Fruit fly (Drosophila melanogaster) whole organism, wandering third instar larva: ENCODE measurements around the gene PGRP-SB1.

Source experiments
- Abd-B ChIP-seq: fragments of >200 bp; optimal IDR thresholded peaks from 2 replicates; lab custom pipeline; 2017; ENCODE audit warnings: missing biosample characterization, missing genetic modification characterization
- CG32264 ChIP-seq: fragments of 200-800 bp; sonication (Bioruptor generic); optimal IDR thresholded peaks from 2 replicates; lab custom pipeline; 2016; ENCODE audit warnings: missing biosample characterization, missing genetic modification characterization
- CG9705 ChIP-seq: fragments of 200-800 bp; sonication (Bioruptor generic); optimal IDR thresholded peaks from 2 replicates; lab custom pipeline; 2018; ENCODE audit warnings: missing biosample characterization, mild to moderate bottlenecking, missing genetic modification characterization
- CrebA ChIP-seq: fragments of 200-800 bp; sonication (Bioruptor generic); optimal IDR thresholded peaks from 2 replicates; lab custom pipeline; 2016; ENCODE audit warnings: missing biosample characterization, mild to moderate bottlenecking, missing genetic modification characterization, borderline replicate concordance
- Dfd ChIP-seq: fragments of >200 bp; optimal IDR thresholded peaks from 2 replicates; lab custom pipeline; 2017; ENCODE audit warnings: missing biosample characterization, missing genetic modification characterization
- Dif ChIP-seq: fragments of 200-275, 200-300 bp; sonication (Bioruptor generic); optimal IDR thresholded peaks from 2 replicates; lab custom pipeline; 2018; ENCODE audit warnings: missing biosample characterization, missing genetic modification characterization; ENCODE audit not compliant: partially characterized antibody
- GATAd ChIP-seq: sonication (Bioruptor generic); optimal IDR thresholded peaks from 2 replicates; lab custom pipeline; 2016; ENCODE audit warnings: missing biosample characterization, missing genetic modification characterization
- HLH106 ChIP-seq: fragments of 200-800 bp; optimal IDR thresholded peaks from 3 replicates; lab custom pipeline; 2019; ENCODE audit warnings: missing biosample characterization, mild to moderate bottlenecking, missing genetic modification characterization, moderate library complexity
- Hnf4 ChIP-seq: fragments of 200-800 bp; sonication (Bioruptor generic); optimal IDR thresholded peaks from 2 replicates; lab custom pipeline; 2016; ENCODE audit warnings: missing biosample characterization, mild to moderate bottlenecking, missing genetic modification characterization
- Hr78 ChIP-seq: fragments of >200 bp; optimal IDR thresholded peaks from 2 replicates; lab custom pipeline; 2017; ENCODE audit warnings: missing biosample characterization, missing genetic modification characterization
- Hr83 ChIP-seq: fragments of 200-300 bp; sonication (Bioruptor generic); optimal IDR thresholded peaks from 2 replicates; lab custom pipeline; 2016; ENCODE audit warnings: missing biosample characterization, mild to moderate bottlenecking, missing genetic modification characterization, moderate library complexity; ENCODE audit not compliant: poor library complexity, severe bottlenecking
- Jra ChIP-seq: sonication (Bioruptor generic); optimal IDR thresholded peaks from 2 replicates; lab custom pipeline; 2016; ENCODE audit warnings: missing biosample characterization, missing genetic modification characterization
- Mio ChIP-seq: sonication (Bioruptor generic); optimal IDR thresholded peaks from 2 replicates; lab custom pipeline; 2016; ENCODE audit warnings: missing biosample characterization, missing genetic modification characterization
- Myc ChIP-seq: fragments of >200 bp; optimal IDR thresholded peaks from 2 replicates; lab custom pipeline; 2017
- N ChIP-seq: fragments of >200 bp; optimal IDR thresholded peaks from 2 replicates; lab custom pipeline; 2018; ENCODE audit warnings: missing biosample characterization, missing external identifiers, missing genetic modification characterization
- OdsH ChIP-seq: fragments of 200-800 bp; sonication (Bioruptor generic); optimal IDR thresholded peaks from 2 replicates; lab custom pipeline; 2016; ENCODE audit warnings: missing biosample characterization, mild to moderate bottlenecking, missing genetic modification characterization
- Rel ChIP-seq, 2 experiments: fragments of 200-800 bp; sonication (Bioruptor generic) in 1 of 2; optimal IDR thresholded peaks; 2 replicates in 1 of 2; 3 replicates in 1 of 2; lab custom pipeline; 2016 to 2019; ENCODE audit warnings: mild to moderate bottlenecking in 2 of 2, missing biosample characterization in 2 of 2, missing genetic modification characterization in 2 of 2, moderate library complexity in 1 of 2
- Sp1 ChIP-seq: fragments of 200-800 bp; sonication (Bioruptor generic); optimal IDR thresholded peaks from 3 replicates; lab custom pipeline; 2019; ENCODE audit warnings: missing biosample characterization, mild to moderate bottlenecking, missing genetic modification characterization, moderate library complexity
- Vsx2 ChIP-seq: fragments of 200-300, 225-300 bp; sonication (Bioruptor generic); optimal IDR thresholded peaks from 2 replicates; lab custom pipeline; 2018; ENCODE audit warnings: missing biosample characterization, missing genetic modification characterization; ENCODE audit not compliant: partially characterized antibody
- br ChIP-seq: fragments of 200-800 bp; sonication (Bioruptor generic); optimal IDR thresholded peaks from 2 replicates; lab custom pipeline; 2016; ENCODE audit warnings: missing biosample characterization, missing genetic modification characterization
- brk ChIP-seq: fragments of 200-800 bp; sonication (Bioruptor generic); optimal IDR thresholded peaks from 2 replicates; lab custom pipeline; 2016; ENCODE audit warnings: missing biosample characterization, mild to moderate bottlenecking, missing genetic modification characterization
- dl ChIP-seq, 2 experiments: fragments of 175-275, 200-275 bp in 1 of 2; fragments of 200-275 bp in 1 of 2; sonication (Bioruptor generic); optimal IDR thresholded peaks; lab custom pipeline; 2018; ENCODE audit warnings: mild to moderate bottlenecking in 2 of 2, missing biosample characterization in 2 of 2, missing genetic modification characterization in 2 of 2, moderate library complexity in 2 of 2; ENCODE audit not compliant: partially characterized antibody in 2 of 2, insufficient read depth in 1 of 2
- dmrt93B ChIP-seq: fragments of 200-800 bp; sonication (Bioruptor generic); optimal IDR thresholded peaks from 2 replicates; lab custom pipeline; 2018; ENCODE audit warnings: missing biosample characterization, mild to moderate bottlenecking, missing genetic modification characterization
- dsf ChIP-seq: sonication (Bioruptor generic); optimal IDR thresholded peaks from 2 replicates; lab custom pipeline; 2016; ENCODE audit warnings: missing biosample characterization, missing genetic modification characterization, borderline replicate concordance
- ey ChIP-seq: fragments of 200-800 bp; sonication (Bioruptor generic); optimal IDR thresholded peaks from 2 replicates; lab custom pipeline; 2016; ENCODE audit warnings: missing biosample characterization, missing genetic modification characterization
- foxo ChIP-seq, 2 experiments: fragments of 200-800 bp; sonication (Bioruptor generic); optimal IDR thresholded peaks; 2 replicates in 1 of 2; 3 replicates in 1 of 2; lab custom pipeline; 2016 to 2017; ENCODE audit warnings: missing biosample characterization in 2 of 2, missing genetic modification characterization in 2 of 2
- fru ChIP-seq: fragments of 200-800 bp; sonication (Bioruptor generic); optimal IDR thresholded peaks from 3 replicates; lab custom pipeline; 2016; ENCODE audit warnings: missing biosample characterization, mild to moderate bottlenecking, missing genetic modification characterization
- h ChIP-seq: fragments of 200-800 bp; sonication (Bioruptor generic); optimal IDR thresholded peaks from 3 replicates; lab custom pipeline; 2016; ENCODE audit warnings: missing biosample characterization, mild to moderate bottlenecking, missing genetic modification characterization
- jim ChIP-seq: fragments of 175-275, 200-325 bp; sonication (Bioruptor generic); optimal IDR thresholded peaks from 2 replicates; lab custom pipeline; 2016; ENCODE audit warnings: missing biosample characterization, mild to moderate bottlenecking, missing genetic modification characterization
- lola ChIP-seq: fragments of >200 bp; optimal IDR thresholded peaks from 2 replicates; lab custom pipeline; 2017; ENCODE audit warnings: missing biosample characterization, missing genetic modification characterization
- pan ChIP-seq: fragments of >200 bp; optimal IDR thresholded peaks from 2 replicates; lab custom pipeline; 2017
- psq ChIP-seq: fragments of 200-800 bp; sonication (Bioruptor generic); optimal IDR thresholded peaks from 3 replicates; lab custom pipeline; 2017; ENCODE audit warnings: missing biosample characterization, mild to moderate bottlenecking, missing genetic modification characterization, moderate library complexity
- rgr ChIP-seq: fragments of 200-800 bp; sonication (Bioruptor generic); optimal IDR thresholded peaks from 3 replicates; lab custom pipeline; 2016; ENCODE audit warnings: missing biosample characterization, mild to moderate bottlenecking, missing genetic modification characterization
- sage ChIP-seq: fragments of 200-800 bp; sonication (Bioruptor generic); optimal IDR thresholded peaks from 2 replicates; lab custom pipeline; 2016; ENCODE audit warnings: missing biosample characterization, mild to moderate bottlenecking, missing genetic modification characterization
- sv ChIP-seq: fragments of 200-800 bp; sonication (Bioruptor generic); optimal IDR thresholded peaks from 3 replicates; lab custom pipeline; 2016; ENCODE audit warnings: missing biosample characterization, missing genetic modification characterization
- tai ChIP-seq: sonication (Bioruptor generic); optimal IDR thresholded peaks from 2 replicates; lab custom pipeline; 2016; ENCODE audit warnings: missing biosample characterization, missing genetic modification characterization
- usp ChIP-seq: fragments of >200 bp; optimal IDR thresholded peaks from 2 replicates; lab custom pipeline; 2017; ENCODE audit warnings: missing biosample characterization, missing genetic modification characterization
- woc ChIP-seq: sonication (Bioruptor generic); optimal IDR thresholded peaks from 2 replicates; lab custom pipeline; 2016; ENCODE audit warnings: missing biosample characterization, mild to moderate bottlenecking, missing genetic modification characterization

The PGRP-SB1 gene

DNA sequence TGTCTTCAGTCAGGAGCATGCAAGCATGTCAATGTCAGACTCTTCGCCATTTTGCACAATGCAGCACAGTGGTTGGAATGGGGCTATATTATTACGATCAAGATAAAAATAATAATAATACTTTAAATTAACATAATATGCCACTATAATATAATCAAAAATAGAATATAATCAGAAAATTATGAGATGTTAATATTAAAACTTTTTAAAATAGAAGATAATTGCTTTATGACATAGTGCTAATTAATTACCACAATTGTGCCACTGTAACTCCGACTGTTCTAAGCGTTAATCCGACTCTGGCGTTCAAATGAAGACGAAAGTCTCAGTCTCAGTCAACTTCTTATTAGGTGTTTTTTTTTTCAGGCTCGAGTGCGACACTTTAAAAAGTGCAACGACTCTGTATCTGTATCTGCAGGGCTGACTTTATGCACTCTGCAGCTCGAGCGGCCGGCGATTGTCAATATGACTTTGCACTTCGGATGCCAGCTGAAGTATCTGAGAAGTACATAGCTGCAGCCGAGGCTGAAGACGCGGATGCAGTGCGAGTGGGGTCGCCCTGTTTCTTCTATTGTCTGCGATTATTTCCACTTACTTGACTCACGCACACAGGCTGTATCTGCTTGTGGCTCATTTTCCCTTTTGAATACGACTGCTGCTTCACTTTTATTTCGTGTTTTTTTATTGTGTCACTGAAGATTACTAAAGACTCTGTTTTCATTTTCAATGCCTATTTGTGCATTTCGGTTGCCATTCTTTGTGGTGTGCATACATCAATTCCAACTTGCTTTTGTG is 34.6 kb upstream of the PGRP-SB1 start:
- no peak for TF ChIP-seq Dif (GFP tag; lab: Kevin White, UChicago)
- TF ChIP-seq Myc (lab: Kevin White, UChicago), result no peak
- TF ChIP-seq usp (GFP tag; lab: Kevin White, UChicago), result no peak

DNA sequence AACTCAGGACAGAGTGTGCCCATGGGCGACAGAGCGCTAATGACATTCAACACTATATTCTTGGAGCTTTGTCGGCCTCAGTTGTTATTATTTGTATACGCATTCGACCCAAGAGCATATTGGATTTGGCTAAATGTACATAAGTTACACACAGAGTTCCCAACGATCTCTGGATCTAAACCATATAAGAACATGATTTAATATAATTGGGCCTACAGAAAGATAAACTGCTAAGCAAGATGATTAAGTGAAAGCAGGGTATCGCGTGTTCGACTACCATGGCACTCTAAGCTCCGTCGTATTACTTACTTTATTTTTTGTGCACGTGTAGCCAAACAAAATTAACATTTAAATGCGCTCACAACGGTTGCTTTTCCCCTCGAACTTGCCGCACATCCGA is 32.5 kb upstream of the PGRP-SB1 start:
- TF ChIP-seq rgr, result no peak

DNA sequence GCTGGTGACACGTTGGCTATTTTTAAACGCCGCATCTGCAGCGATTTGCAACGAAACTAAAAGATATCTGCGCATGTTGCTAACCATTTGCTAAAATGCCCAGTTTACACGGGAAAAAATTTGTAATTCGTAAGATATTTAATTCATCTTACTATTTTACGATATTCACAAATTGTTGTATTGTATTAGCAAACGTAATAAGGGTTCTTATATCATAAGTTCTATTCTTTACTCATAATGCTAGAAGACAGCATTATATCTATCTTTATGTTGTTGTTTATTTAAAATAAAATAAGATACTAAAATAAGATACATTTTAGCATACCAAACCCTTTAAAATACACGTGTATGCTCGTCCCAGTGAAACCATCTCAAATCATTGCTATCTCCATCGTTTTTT is 31.7 kb upstream of the PGRP-SB1 start:
- TF ChIP-seq GATAd (GFP tag; lab: Kevin White, UChicago), result no peak

- TF ChIP-seq CG32264, result peak; percentile 41
- TF ChIP-seq CG9705 (GFP tag; lab: Kevin White, UChicago), result peak; percentile 58
- TF ChIP-seq h, result peak; percentile 83
- TF ChIP-seq tai, result no peak
- no peak for TF ChIP-seq Dfd
- no peak for TF ChIP-seq Abd-B
- TF ChIP-seq br (GFP tag; lab: Kevin White, UChicago), result peak; percentile 67
- TF ChIP-seq sv (GFP tag; lab: Kevin White, UChicago), result no peak
- peak; percentile 36 for TF ChIP-seq dmrt93B (GFP tag; lab: Kevin White, UChicago)
- no peak for TF ChIP-seq Vsx2 (GFP tag; lab: Kevin White, UChicago)
- no peak for TF ChIP-seq jim (GFP tag; lab: Kevin White, UChicago)
- no peak for TF ChIP-seq dl (GFP tag; optimal IDR thresholded peaks at IDR 0.05; lab: Kevin White, UChicago; ENCODE audit: insufficient read depth in 1 of 2, partially characterized antibody in 2 of 2)
- peak; percentile 55 for TF ChIP-seq rgr
- TF ChIP-seq Myc (lab: Kevin White, UChicago), result no peak
- peak; percentile 50 for TF ChIP-seq ey (GFP tag; lab: Kevin White, UChicago)
- TF ChIP-seq Dif (GFP tag; lab: Kevin White, UChicago), result no peak
- peak; percentile 53 for TF ChIP-seq Hnf4 (GFP tag; lab: Kevin White, UChicago)
- TF ChIP-seq OdsH (GFP tag; lab: Kevin White, UChicago), result peak; percentile 42
- TF ChIP-seq woc (GFP tag; lab: Kevin White, UChicago), result peak; percentile 67
- peak; percentile 2 for TF ChIP-seq Jra (GFP tag; lab: Kevin White, UChicago)
- no peak for TF ChIP-seq dsf
- TF ChIP-seq Hr83 (GFP tag; lab: Kevin White, UChicago), result no peak
- TF ChIP-seq CrebA (GFP tag; lab: Kevin White, UChicago), result no peak
- TF ChIP-seq N (GFP tag; lab: Kevin White, UChicago), result no peak
- TF ChIP-seq Hr78 (GFP tag; lab: Kevin White, UChicago), result no peak
- peak; percentile 71 for TF ChIP-seq HLH106
- TF ChIP-seq brk (GFP tag; lab: Kevin White, UChicago), result no peak
- TF ChIP-seq usp (GFP tag; lab: Kevin White, UChicago), result no peak
- TF ChIP-seq Mio (GFP tag; lab: Kevin White, UChicago), result no peak
- peak; percentile 44 for TF ChIP-seq Sp1 (GFP tag; lab: Kevin White, UChicago)
- TF ChIP-seq GATAd (GFP tag; lab: Kevin White, UChicago), result no peak
- peak; percentile 23 for TF ChIP-seq psq (GFP tag; lab: Kevin White, UChicago)
- no peak for TF ChIP-seq lola (GFP tag; lab: Kevin White, UChicago)
- no peak for TF ChIP-seq Rel (GFP tag; optimal IDR thresholded peaks at IDR 0.05; lab: Kevin White, UChicago)
- peak; percentile 4 for TF ChIP-seq Rel (tag; optimal IDR thresholded peaks at IDR 0.05; lab: Kevin White, UChicago)
- no peak for TF ChIP-seq pan (lab: Kevin White, UChicago)
- peak; percentile 34 for TF ChIP-seq sage (GFP tag; lab: Kevin White, UChicago)
- peak in 1 of 2 experiments; percentile 65 for TF ChIP-seq foxo (GFP tag; optimal IDR thresholded peaks at IDR 0.05; lab: Kevin White, UChicago)
- TF ChIP-seq fru, result peak; percentile 66
Measured at dm6 chr3L:16758504-16759109, 30.8 kb upstream of the PGRP-SB1 start.
